Worm (Caenorhabditis elegans) whole organism, L1 larva: ENCODE data around the gene Y46G5A.18.

Experiments
- C04F5.9 ChIP-seq: sonication (generic microtip); optimal IDR thresholded peaks from 2 replicates; lab custom pipeline; 2016; ENCODE audit warnings: missing genetic modification characterization, missing compliant biosample characterization
- C16A3.4 ChIP-seq: fragments of 150-350 bp; optimal IDR thresholded peaks from 2 replicates; lab custom pipeline; 2014; ENCODE audit warnings: missing biosample characterization, missing genetic modification characterization
- Y116A8C.19 ChIP-seq: sonication (generic microtip); optimal IDR thresholded peaks from 2 replicates; lab custom pipeline; 2016; ENCODE audit warnings: missing compliant biosample characterization, missing genetic modification characterization, borderline replicate concordance
- alr-1 ChIP-seq: fragments of 200-800 bp; sonication (Bioruptor generic); optimal IDR thresholded peaks from 2 replicates; lab custom pipeline; 2018; ENCODE audit warnings: borderline replicate concordance, mild to moderate bottlenecking, missing genetic modification characterization, missing compliant biosample characterization
- blmp-1 ChIP-seq: fragments of 150-350 bp; optimal IDR thresholded peaks from 2 replicates; lab custom pipeline; 2014; ENCODE audit warnings: missing biosample characterization, missing genetic modification characterization
- ceh-63 ChIP-seq: fragments of 200-800 bp; sonication (Bioruptor generic); optimal IDR thresholded peaks from 2 replicates; lab custom pipeline; 2018; ENCODE audit warnings: mild to moderate bottlenecking, missing genetic modification characterization, missing compliant biosample characterization
- ceh-8 ChIP-seq: fragments of 200-800 bp; sonication (Bioruptor generic); optimal IDR thresholded peaks from 2 replicates; lab custom pipeline; 2018; ENCODE audit warnings: mild to moderate bottlenecking, missing genetic modification characterization, moderate library complexity, missing compliant biosample characterization
- efl-1 ChIP-seq, 4 experiments: fragments of 150-350 bp; optimal IDR thresholded peaks in 3 of 4; peaks in 1 of 4; 1 replicate in 1 of 4; 2 replicates in 3 of 4; lab custom pipeline; 2014; ENCODE audit warnings: missing biosample characterization in 2 of 4, missing genetic modification characterization in 2 of 4, missing genetic modification reagents in 2 of 4
- efl-3 ChIP-seq: fragments of 200-800 bp; sonication (Bioruptor generic); optimal IDR thresholded peaks from 2 replicates; lab custom pipeline; 2018; ENCODE audit warnings: mild to moderate bottlenecking, missing genetic modification characterization, missing compliant biosample characterization
- egl-27 ChIP-seq, 2 experiments: fragments of 150-350 bp in 1 of 2; sonication (generic microtip); optimal IDR thresholded peaks; 3 replicates each; lab custom pipeline; 2017 to 2018; ENCODE audit warnings: missing biosample characterization in 2 of 2, missing genetic modification characterization in 2 of 2, missing genetic modification reagents in 2 of 2
- elt-2 ChIP-seq: sonication (generic microtip); optimal IDR thresholded peaks from 2 replicates; lab custom pipeline; 2016; ENCODE audit warnings: missing genetic modification characterization, mild to moderate bottlenecking, inconsistent platforms, missing compliant biosample characterization, missing genetic modification reagents
- fkh-10 ChIP-seq: sonication (generic microtip); optimal IDR thresholded peaks from 2 replicates; lab custom pipeline; 2017; ENCODE audit warnings: missing biosample characterization, missing genetic modification reagents, missing genetic modification characterization
- fkh-4 ChIP-seq: sonication (generic microtip); optimal IDR thresholded peaks from 2 replicates; lab custom pipeline; 2016; ENCODE audit warnings: missing compliant biosample characterization, missing genetic modification characterization, borderline replicate concordance
- fkh-8 ChIP-seq: sonication (generic microtip); optimal IDR thresholded peaks from 2 replicates; lab custom pipeline; 2016; ENCODE audit warnings: mild to moderate bottlenecking, missing genetic modification characterization, missing compliant biosample characterization
- fos-1 ChIP-seq: fragments of 150-350 bp; optimal IDR thresholded peaks from 2 replicates; lab custom pipeline; 2014; ENCODE audit warnings: missing biosample characterization, missing genetic modification characterization
- grh-1 ChIP-seq: fragments of 200-800 bp; sonication (Bioruptor generic); IDR thresholded peaks from 2 replicates; pipeline ENCODE4 v1.3.6; 2022; ENCODE audit warnings: missing genetic modification reagents, missing genetic modification characterization, missing compliant biosample characterization
- hlh-17 ChIP-seq: fragments of 200-800 bp; sonication (Bioruptor generic); optimal IDR thresholded peaks from 2 replicates; lab custom pipeline; 2018; ENCODE audit warnings: missing genetic modification characterization, mild to moderate bottlenecking, missing compliant biosample characterization, moderate library complexity, borderline replicate concordance
- jun-1 ChIP-seq: fragments of 150-350 bp; optimal IDR thresholded peaks from 2 replicates; lab custom pipeline; 2014; ENCODE audit warnings: missing biosample characterization, missing genetic modification reagents, missing genetic modification characterization
- lin-13 ChIP-seq: fragments of 150-350 bp; optimal IDR thresholded peaks from 2 replicates; lab custom pipeline; 2014; ENCODE audit warnings: missing biosample characterization, missing genetic modification reagents, missing genetic modification characterization
- lin-14 ChIP-seq: fragments of 200-800 bp; sonication (Bioruptor generic); optimal IDR thresholded peaks from 2 replicates; lab custom pipeline; 2018; ENCODE audit warnings: mild to moderate bottlenecking, missing genetic modification characterization, moderate library complexity, missing compliant biosample characterization
- lin-15B ChIP-seq: fragments of 150-350 bp; sonication (generic microtip); optimal IDR thresholded peaks from 3 replicates; lab custom pipeline; 2014; ENCODE audit warnings: missing biosample characterization, missing genetic modification characterization
- lin-35 ChIP-seq, 2 experiments: fragments of 150-350 bp; optimal IDR thresholded peaks; 2 replicates each; lab custom pipeline; 2014; ENCODE audit warnings: missing biosample characterization in 2 of 2, missing genetic modification characterization in 2 of 2, missing genetic modification reagents in 2 of 2
- lin-39 ChIP-seq: fragments of 150-350 bp; optimal IDR thresholded peaks from 2 replicates; lab custom pipeline; 2014; ENCODE audit warnings: missing biosample characterization, missing genetic modification reagents, missing genetic modification characterization
- mab-9 ChIP-seq: fragments of 200-800 bp; sonication (Bioruptor generic); IDR thresholded peaks from 2 replicates; pipeline ENCODE4 v1.3.6; 2022; ENCODE audit warnings: missing genetic modification reagents, missing genetic modification characterization, missing compliant biosample characterization
- nhr-19 ChIP-seq: fragments of 200-800 bp; sonication (Bioruptor generic); conservative IDR thresholded peaks from 2 replicates; pipeline ENCODE4 v1.3.6; 2022; ENCODE audit warnings: missing genetic modification characterization, missing compliant biosample characterization
- nhr-47 ChIP-seq: sonication (generic microtip); optimal IDR thresholded peaks from 2 replicates; lab custom pipeline; 2016; ENCODE audit warnings: mild to moderate bottlenecking, missing genetic modification characterization, moderate library complexity, missing compliant biosample characterization
- nhr-71 ChIP-seq: sonication (generic microtip); optimal IDR thresholded peaks from 2 replicates; lab custom pipeline; 2016; ENCODE audit warnings: mild to moderate bottlenecking, missing genetic modification characterization, moderate library complexity, missing compliant biosample characterization
- nhr-84 ChIP-seq: sonication (generic microtip); optimal IDR thresholded peaks from 2 replicates; lab custom pipeline; 2017; ENCODE audit warnings: missing biosample characterization, missing genetic modification characterization
- nhr-85 ChIP-seq: sonication (generic microtip); peaks from one replicate; lab custom pipeline; 2016; ENCODE audit warnings: missing genetic modification characterization, inconsistent platforms, missing compliant biosample characterization
- nhr-90 ChIP-seq: sonication (generic microtip); optimal IDR thresholded peaks from 2 replicates; lab custom pipeline; 2016; ENCODE audit warnings: mild to moderate bottlenecking, missing genetic modification characterization, missing compliant biosample characterization; ENCODE audit not compliant: poor library complexity
- pag-3 ChIP-seq: sonication (generic microtip); optimal IDR thresholded peaks from 2 replicates; lab custom pipeline; 2017; ENCODE audit warnings: missing genetic modification characterization, mild to moderate bottlenecking, missing compliant biosample characterization, antibody characterized with exemption, borderline replicate concordance; ENCODE audit not compliant: insufficient read depth
- rnt-1 ChIP-seq: sonication (generic microtip); optimal IDR thresholded peaks from 2 replicates; lab custom pipeline; 2016; ENCODE audit warnings: mild to moderate bottlenecking, missing genetic modification characterization, moderate library complexity, missing compliant biosample characterization
- skn-1 ChIP-seq: fragments of 150-350 bp; optimal IDR thresholded peaks from 2 replicates; lab custom pipeline; 2014; ENCODE audit warnings: missing biosample characterization, missing genetic modification characterization
- snpc-4 ChIP-seq: fragments of 150-350 bp; optimal IDR thresholded peaks from 2 replicates; lab custom pipeline; 2014; ENCODE audit warnings: missing biosample characterization, missing genetic modification characterization
- snu-23 ChIP-seq: sonication (generic microtip); optimal IDR thresholded peaks from 2 replicates; lab custom pipeline; 2016; ENCODE audit warnings: missing genetic modification characterization, missing compliant biosample characterization
- sup-37 ChIP-seq: fragments of 200-800 bp; sonication (Bioruptor generic); optimal IDR thresholded peaks from 2 replicates; lab custom pipeline; 2018; ENCODE audit warnings: mild to moderate bottlenecking, missing genetic modification characterization, missing compliant biosample characterization
- swsn-7 ChIP-seq: sonication (generic microtip); optimal IDR thresholded peaks from 2 replicates; lab custom pipeline; 2016; ENCODE audit warnings: missing genetic modification characterization, missing compliant biosample characterization
- tbx-2 ChIP-seq: sonication (generic microtip); optimal IDR thresholded peaks from 2 replicates; lab custom pipeline; 2016; ENCODE audit warnings: missing genetic modification characterization, missing compliant biosample characterization
- unc-86 ChIP-seq: sonication (generic microtip); optimal IDR thresholded peaks from 2 replicates; lab custom pipeline; 2016; ENCODE audit warnings: missing genetic modification characterization, missing compliant biosample characterization
- xbp-1 ChIP-seq: sonication (generic microtip); optimal IDR thresholded peaks from 2 replicates; lab custom pipeline; 2016; ENCODE audit warnings: missing genetic modification characterization, missing compliant biosample characterization
- zag-1 ChIP-seq: fragments of 150-350 bp; optimal IDR thresholded peaks from 2 replicates; lab custom pipeline; 2014; ENCODE audit warnings: missing biosample characterization, missing genetic modification characterization
- zip-4 ChIP-seq: fragments of 200-800 bp; sonication (Bioruptor generic); optimal IDR thresholded peaks from 2 replicates; lab custom pipeline; 2018; ENCODE audit warnings: mild to moderate bottlenecking, missing genetic modification characterization, moderate library complexity, missing compliant biosample characterization
- ztf-4 ChIP-seq: fragments of 150-350 bp; optimal IDR thresholded peaks from 2 replicates; lab custom pipeline; 2014; ENCODE audit warnings: missing biosample characterization, missing genetic modification characterization

Gene Y46G5A.18

DNA sequence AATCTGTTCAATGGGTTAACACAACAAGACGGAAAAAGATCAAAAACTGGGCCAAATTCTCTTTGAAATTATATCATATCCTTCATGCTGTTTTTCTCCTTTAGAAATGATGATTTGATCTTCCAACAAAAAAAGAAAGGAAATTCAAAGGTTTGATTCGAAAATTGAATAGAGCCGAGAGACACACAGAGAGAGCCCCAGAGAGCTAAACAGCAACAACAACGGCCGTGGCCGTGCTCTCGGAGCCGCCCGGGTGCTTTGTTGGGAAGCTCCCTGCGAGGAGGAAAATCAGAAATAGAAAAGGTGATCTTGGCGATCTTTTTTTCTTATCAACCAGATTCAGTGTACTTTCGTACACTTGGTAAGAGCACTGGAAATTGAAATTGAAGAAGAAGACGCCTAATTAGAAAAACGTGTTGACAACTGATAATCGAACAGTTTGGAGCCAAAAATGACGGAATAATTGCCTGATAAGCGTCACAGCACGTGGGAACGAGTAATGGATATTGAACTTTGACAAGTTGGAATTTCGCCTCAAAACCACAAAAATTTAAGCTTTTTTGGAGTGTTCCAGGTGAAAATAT, 7.8 kb downstream of the Y46G5A.18 start (continued):
- TF ChIP-seq nhr-84 (tag; lab: Kevin White, UChicago) (no peak), zag-1 (tag; lab: Kevin White, UChicago) (no peak), mab-9 (GFP tag; lab: Robert Waterston, UW) (no peak), ceh-8 (no peak), nhr-19 (no peak; the same call in 1 of the 2 replicates), lin-35 (GFP tag; optimal IDR thresholded peaks at IDR 0.05; lab: Kevin White, UChicago) (peak in 1 of 2 experiments; percentile 2), fkh-8 (tag; lab: Kevin White, UChicago) (no peak), elt-2 (tag; lab: Kevin White, UChicago) (peak; percentile 63), C16A3.4 (no peak), alr-1 (tag; lab: Kevin White, UChicago) (no peak), rnt-1 (peak; percentile 20), C04F5.9 (tag; lab: Kevin White, UChicago) (no peak), snpc-4 (tag; lab: Kevin White, UChicago) (no peak), ztf-4 (no peak), xbp-1 (tag; lab: Kevin White, UChicago) (no peak), zip-4 (GFP tag; lab: Kevin White, UChicago) (no peak), snu-23 (GFP tag; lab: Kevin White, UChicago) (no peak), hlh-17 (GFP tag; lab: Kevin White, UChicago) (no peak)

DNA sequence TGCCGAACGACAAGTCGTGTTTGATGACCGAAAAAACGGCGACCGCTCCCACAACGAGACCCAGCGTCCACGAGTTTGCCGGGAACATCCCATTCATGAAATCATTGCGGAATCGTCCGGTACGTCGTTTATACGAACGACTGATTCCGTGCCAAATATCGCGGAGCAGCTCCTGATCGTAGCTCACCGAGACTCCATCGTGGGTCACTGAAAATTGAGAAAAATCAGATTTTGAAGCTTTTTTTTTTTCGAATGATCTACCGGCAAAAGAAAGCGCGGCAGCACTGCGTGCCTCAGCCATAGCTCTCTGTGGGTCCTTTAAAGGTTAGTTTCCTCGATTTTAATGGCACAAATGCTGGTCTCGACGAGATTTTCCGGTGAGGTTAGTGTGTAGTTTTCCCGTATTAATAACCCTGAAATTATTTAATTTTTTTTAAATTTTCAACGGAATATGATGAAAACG, 9.0 kb downstream of the Y46G5A.18 start, which contains the start of gene cpt-1:
Gene cpt-1, minus strand, starts transcription at position 413 of the 463 bp plus-strand sequence.
- TF ChIP-seq efl-3 (GFP tag; lab: Kevin White, UChicago) (no peak), nhr-71 (tag; lab: Kevin White, UChicago) (peak; percentile 1), skn-1 (tag; lab: Kevin White, UChicago) (no peak), elt-2 (tag; lab: Kevin White, UChicago) (peak; percentile 21), egl-27 (tag; optimal IDR thresholded peaks at IDR 0.05; lab: Kevin White, UChicago) (no peak), rnt-1 (no peak), nhr-90 (tag; lab: Kevin White, UChicago) (no peak), nhr-85 (tag; lab: Kevin White, UChicago) (peak; percentile 29), Y116A8C.19 (no peak), fos-1 (tag; lab: Kevin White, UChicago) (no peak)

DNA sequence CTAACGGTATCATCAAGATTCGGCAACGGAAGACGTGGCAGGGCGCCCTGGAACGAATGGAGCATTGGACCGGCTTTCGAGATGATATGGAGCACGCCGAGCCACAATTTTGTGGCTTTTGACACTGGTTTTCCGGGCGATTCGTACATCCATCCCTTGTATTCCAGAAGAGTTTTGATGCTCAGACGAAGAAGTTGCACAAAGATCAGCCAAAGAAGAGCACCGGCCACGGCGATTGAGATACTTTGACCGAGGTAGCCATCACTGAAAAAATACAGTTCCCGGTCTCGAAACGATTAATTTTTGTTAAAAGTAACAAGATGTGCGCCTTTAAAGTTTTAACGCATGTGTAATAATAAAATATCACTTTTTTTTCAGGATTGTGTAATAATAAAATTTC, 9.9 kb downstream of the Y46G5A.18 start:
- no peak for TF ChIP-seq lin-13
- TF ChIP-seq C04F5.9 (tag; lab: Kevin White, UChicago), result no peak
- no peak for TF ChIP-seq efl-1 (optimal IDR thresholded peaks at IDR 0.05; lab: Kevin White, UChicago)
- peak in 1 of 2 experiments; percentile 7 for TF ChIP-seq efl-1 (GFP tag; optimal IDR thresholded peaks at IDR 0.05 in 1 of 2; lab: Kevin White, UChicago)
- no peak for TF ChIP-seq ceh-63 (GFP tag; lab: Kevin White, UChicago)
- no peak for TF ChIP-seq tbx-2 (tag; lab: Kevin White, UChicago)
- no peak for TF ChIP-seq fkh-4 (tag; lab: Kevin White, UChicago)

DNA sequence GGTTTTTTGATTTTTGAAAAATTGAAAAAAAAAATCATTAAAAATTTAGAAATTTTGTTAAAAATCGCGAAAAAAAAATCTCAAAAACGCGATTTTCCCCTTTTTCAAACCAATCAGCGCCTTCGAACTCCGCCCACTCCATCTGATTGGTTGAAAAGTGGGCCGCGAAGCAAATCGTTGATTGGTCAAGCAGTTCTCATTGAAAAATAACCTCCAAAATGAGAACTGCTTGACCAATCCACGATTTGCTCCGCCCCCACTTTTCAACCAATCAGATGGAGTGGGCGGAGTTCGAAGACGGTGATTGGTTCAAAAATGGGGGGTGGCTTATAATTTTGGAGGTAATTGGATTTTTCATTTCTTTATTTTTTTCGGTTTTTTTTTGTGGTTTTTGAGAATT, 14.7 kb downstream of the Y46G5A.18 start:
- no peak for TF ChIP-seq jun-1 (tag; lab: Kevin White, UChicago)
- TF ChIP-seq nhr-90 (tag; lab: Kevin White, UChicago), result no peak
- no peak for TF ChIP-seq grh-1
- TF ChIP-seq lin-39 (tag; lab: Kevin White, UChicago), result no peak
- TF ChIP-seq lin-14 (GFP tag; lab: Kevin White, UChicago), result no peak
- no peak for TF ChIP-seq sup-37
- no peak for TF ChIP-seq nhr-47
- no peak for TF ChIP-seq elt-2 (tag; lab: Kevin White, UChicago)
- TF ChIP-seq egl-27 (tag; optimal IDR thresholded peaks at IDR 0.05; lab: Kevin White, UChicago), result no peak
- TF ChIP-seq efl-3 (GFP tag; lab: Kevin White, UChicago), result no peak
- TF ChIP-seq pag-3 (tag; lab: Kevin White, UChicago), result no peak
- TF ChIP-seq blmp-1 (tag; lab: Kevin White, UChicago), result no peak
- TF ChIP-seq unc-86 (tag; lab: Kevin White, UChicago), result no peak
- no peak for TF ChIP-seq swsn-7 (tag; lab: Kevin White, UChicago)
- no peak for TF ChIP-seq lin-15B (tag; lab: Kevin White, UChicago)
- TF ChIP-seq fkh-10 (GFP tag; lab: Kevin White, UChicago), result no peak
- TF ChIP-seq Y116A8C.19, result no peak
- TF ChIP-seq, all 84 proteins: peak for 0
